Worm (Caenorhabditis elegans) whole organism, L4 larva: ENCODE results near the gene cmk-1.
A peak's percentile ranks its signal among the peaks of the same experiment; 100 is the strongest.

Experiments
- F44E2.7 ChIP-seq: fragments of 200-800 bp; sonication (Bioruptor generic); IDR thresholded peaks from 2 replicates; pipeline ENCODE4 v2.1.2; 2022; ENCODE audit warnings: missing genetic modification characterization, missing compliant biosample characterization
- T26A8.4 ChIP-seq: fragments of 200-800 bp; sonication (Bioruptor generic); IDR thresholded peaks from 2 replicates; pipeline ENCODE4 v1.3.6; 2022; ENCODE audit warnings: missing genetic modification characterization, missing compliant biosample characterization
- Y105C5A.15 ChIP-seq: fragments of 200-800 bp; sonication (Bioruptor generic); IDR thresholded peaks from 2 replicates; pipeline ENCODE4 v1.3.6; 2022; ENCODE audit warnings: missing genetic modification characterization, missing compliant biosample characterization
- Y48G9A.11 ChIP-seq: fragments of 200-800 bp; sonication (Bioruptor generic); IDR thresholded peaks from 2 replicates; pipeline ENCODE4 v1.3.6; 2022; ENCODE audit warnings: missing genetic modification reagents, missing genetic modification characterization, missing compliant biosample characterization
- ZK546.5 ChIP-seq, 2 experiments: sonication (generic microtip); optimal IDR thresholded peaks; 2 replicates each; lab custom pipeline; 2017; ENCODE audit warnings: missing biosample characterization in 2 of 2, missing genetic modification characterization in 2 of 2
- aha-1 ChIP-seq: fragments of 150-350 bp; peaks from one replicate; lab custom pipeline; 2014; ENCODE audit warnings: missing biosample characterization, missing genetic modification characterization
- ama-1 ChIP-seq: fragments of 150-350 bp; optimal IDR thresholded peaks from 2 replicates; lab custom pipeline; 2014; ENCODE audit warnings: inconsistent platforms, mixed read lengths
- ceh-32 ChIP-seq: sonication (generic microtip); optimal IDR thresholded peaks from 2 replicates; lab custom pipeline; 2016; ENCODE audit warnings: mild to moderate bottlenecking, missing genetic modification characterization, missing compliant biosample characterization; ENCODE audit not compliant: poor library complexity
- ceh-82 ChIP-seq: sonication (generic microtip); optimal IDR thresholded peaks from 2 replicates; lab custom pipeline; 2017; ENCODE audit warnings: missing biosample characterization, missing genetic modification characterization
- ces-1 ChIP-seq: fragments of 150-350 bp; sonication (generic microtip); optimal IDR thresholded peaks from 4 replicates; lab custom pipeline; 2014; ENCODE audit warnings: missing biosample characterization, missing genetic modification reagents, missing genetic modification characterization
- cey-2 ChIP-seq: sonication (generic microtip); optimal IDR thresholded peaks from 3 replicates; lab custom pipeline; 2017; ENCODE audit warnings: missing genetic modification characterization, mild to moderate bottlenecking, missing compliant biosample characterization, antibody characterized with exemption, borderline replicate concordance; ENCODE audit not compliant: insufficient read depth
- ctbp-1 ChIP-seq: fragments of 200-800 bp; sonication (Bioruptor generic); IDR thresholded peaks from 2 replicates; pipeline ENCODE4 v1.3.6; 2022; ENCODE audit warnings: missing genetic modification reagents, missing genetic modification characterization, missing compliant biosample characterization
- daf-16 ChIP-seq, 3 experiments: sonication (generic microtip); optimal IDR thresholded peaks; 2 replicates each; lab custom pipeline; 2016 to 2017; ENCODE audit warnings: missing genetic modification characterization in 3 of 3, missing genetic modification reagents in 3 of 3, mild to moderate bottlenecking in 2 of 3, missing compliant biosample characterization in 2 of 3, missing biosample characterization in 1 of 3, moderate library complexity in 1 of 3
- daf-19 ChIP-seq: fragments of 200-800 bp; sonication (Bioruptor generic); conservative IDR thresholded peaks from 2 replicates; pipeline ENCODE4 v1.3.6; 2022; ENCODE audit warnings: missing genetic modification characterization, missing compliant biosample characterization
- daf-8 ChIP-seq: fragments of 200-800 bp; sonication (Bioruptor generic); IDR thresholded peaks from 2 replicates; pipeline ENCODE4 v1.3.6; 2022; ENCODE audit warnings: missing genetic modification characterization, missing compliant biosample characterization
- dmd-6 ChIP-seq: fragments of 200-800 bp; sonication (Bioruptor generic); IDR thresholded peaks from 2 replicates; pipeline ENCODE4 v1.3.6; 2022; ENCODE audit warnings: missing genetic modification reagents, missing genetic modification characterization, missing compliant biosample characterization
- dpl-1 ChIP-seq: fragments of 150-350 bp; optimal IDR thresholded peaks from 2 replicates; lab custom pipeline; 2014; ENCODE audit warnings: missing biosample characterization, missing genetic modification reagents, missing genetic modification characterization
- duxl-1 ChIP-seq: sonication (generic microtip); optimal IDR thresholded peaks from 2 replicates; lab custom pipeline; 2016; ENCODE audit warnings: mild to moderate bottlenecking, missing genetic modification characterization, moderate library complexity, missing compliant biosample characterization; ENCODE audit not compliant: poor library complexity
- dve-1 ChIP-seq: sonication (generic microtip); optimal IDR thresholded peaks from 2 replicates; lab custom pipeline; 2017; ENCODE audit warnings: antibody characterized with exemption, mild to moderate bottlenecking, missing genetic modification characterization, missing compliant biosample characterization; ENCODE audit not compliant: insufficient read depth
- egl-27 ChIP-seq: sonication (generic microtip); optimal IDR thresholded peaks from 3 replicates; lab custom pipeline; 2017; ENCODE audit warnings: missing biosample characterization, missing genetic modification reagents, missing genetic modification characterization
- gei-8 ChIP-seq: fragments of 200-800 bp; sonication (Bioruptor generic); optimal IDR thresholded peaks from 2 replicates; lab custom pipeline; 2018; ENCODE audit warnings: mild to moderate bottlenecking, missing genetic modification characterization, missing compliant biosample characterization
- hif-1 ChIP-seq, 2 experiments: sonication (generic microtip); optimal IDR thresholded peaks; 2 replicates each; lab custom pipeline; 2016 to 2017; ENCODE audit warnings: missing compliant biosample characterization in 2 of 2, missing genetic modification characterization in 2 of 2, missing genetic modification reagents in 2 of 2, missing genotype in 2 of 2, mild to moderate bottlenecking in 1 of 2
- hlh-11 ChIP-seq: fragments of 200-800 bp; sonication (Bioruptor generic); optimal IDR thresholded peaks from 2 replicates; lab custom pipeline; 2018; ENCODE audit warnings: mild to moderate bottlenecking, missing genetic modification characterization, missing compliant biosample characterization
- jun-1 ChIP-seq: fragments of 150-350 bp; optimal IDR thresholded peaks from 2 replicates; lab custom pipeline; 2014; ENCODE audit warnings: missing biosample characterization, missing genetic modification reagents, missing genetic modification characterization
- lin-1 ChIP-seq: fragments of 200-800 bp; sonication (Bioruptor generic); IDR thresholded peaks from 2 replicates; pipeline ENCODE4 v1.3.6; 2022; ENCODE audit warnings: missing genetic modification reagents, missing genetic modification characterization, missing compliant biosample characterization
- lin-13 ChIP-seq: fragments of 150-350 bp; optimal IDR thresholded peaks from 2 replicates; lab custom pipeline; 2014; ENCODE audit warnings: missing biosample characterization, missing genetic modification reagents, missing genetic modification characterization
- lin-39 ChIP-seq: fragments of 150-350 bp; optimal IDR thresholded peaks from 2 replicates; lab custom pipeline; 2014; ENCODE audit warnings: missing biosample characterization, missing genetic modification reagents, missing genetic modification characterization
- madf-5 ChIP-seq, 2 experiments: fragments of 200-800 bp; sonication (Bioruptor generic); IDR thresholded peaks; 2 replicates each; pipeline ENCODE4 v1.3.6; 2022; ENCODE audit warnings: missing compliant biosample characterization in 2 of 2, missing genetic modification characterization in 2 of 2
- madf-9 ChIP-seq: fragments of 200-800 bp; sonication (Bioruptor generic); conservative IDR thresholded peaks from 2 replicates; pipeline ENCODE4 v1.3.6; 2022; ENCODE audit warnings: missing genetic modification reagents, missing genetic modification characterization, missing compliant biosample characterization
- mdl-1 ChIP-seq, 2 experiments: fragments of 150-350 bp in 1 of 2; sonication (generic microtip) in 1 of 2; optimal IDR thresholded peaks; 2 replicates each; lab custom pipeline; 2014 to 2017; ENCODE audit warnings: missing biosample characterization in 2 of 2, missing genetic modification characterization in 2 of 2
- nhr-10 ChIP-seq: fragments of 150-350 bp; optimal IDR thresholded peaks from 2 replicates; lab custom pipeline; 2014; ENCODE audit warnings: missing biosample characterization, missing genetic modification characterization
- nhr-102 ChIP-seq: sonication (generic microtip); optimal IDR thresholded peaks from 2 replicates; lab custom pipeline; 2016; ENCODE audit warnings: mild to moderate bottlenecking, missing genetic modification characterization, moderate library complexity, missing compliant biosample characterization
- nhr-11 ChIP-seq: fragments of 150-350 bp; optimal IDR thresholded peaks from 2 replicates; lab custom pipeline; 2014; ENCODE audit warnings: missing biosample characterization, missing genetic modification characterization
- nhr-111 ChIP-seq: fragments of 200-800 bp; sonication (Bioruptor generic); optimal IDR thresholded peaks from 2 replicates; lab custom pipeline; 2018; ENCODE audit warnings: mild to moderate bottlenecking, missing genetic modification characterization, missing compliant biosample characterization
- nhr-25 ChIP-seq: sonication (generic microtip); optimal IDR thresholded peaks from 2 replicates; lab custom pipeline; 2017; ENCODE audit warnings: missing genetic modification characterization, mild to moderate bottlenecking, missing compliant biosample characterization, antibody characterized with exemption, moderate library complexity, borderline replicate concordance; ENCODE audit not compliant: insufficient read depth
- nhr-41 ChIP-seq: fragments of 200-800 bp; sonication (Bioruptor generic); IDR thresholded peaks from 2 replicates; pipeline ENCODE4 v1.3.6; 2022; ENCODE audit warnings: missing genetic modification reagents, missing genetic modification characterization, missing compliant biosample characterization
- nhr-42 ChIP-seq: fragments of 200-800 bp; sonication (Bioruptor generic); IDR thresholded peaks from 2 replicates; pipeline ENCODE4 v1.3.6; 2022; ENCODE audit warnings: missing genetic modification characterization, missing compliant biosample characterization
- sdz-12 ChIP-seq: fragments of 200-800 bp; sonication (Bioruptor generic); optimal IDR thresholded peaks from 2 replicates; lab custom pipeline; 2018; ENCODE audit warnings: mild to moderate bottlenecking, missing genetic modification characterization, missing compliant biosample characterization
- skn-1 ChIP-seq: fragments of 150-350 bp; optimal IDR thresholded peaks from 2 replicates; lab custom pipeline; 2014; ENCODE audit warnings: missing biosample characterization, missing genetic modification characterization
- spr-1 ChIP-seq: sonication (generic microtip); optimal IDR thresholded peaks from 2 replicates; lab custom pipeline; 2016; ENCODE audit warnings: mild to moderate bottlenecking, missing genetic modification characterization, missing compliant biosample characterization
- spr-3 ChIP-seq: fragments of 200-800 bp; sonication (Bioruptor generic); optimal IDR thresholded peaks from 2 replicates; lab custom pipeline; 2018; ENCODE audit warnings: mild to moderate bottlenecking, missing genetic modification characterization, missing compliant biosample characterization
- tag-97 ChIP-seq: fragments of 200-800 bp; sonication (Bioruptor generic); IDR thresholded peaks from 2 replicates; pipeline ENCODE4 v1.3.6; 2022; ENCODE audit warnings: missing genetic modification characterization, missing compliant biosample characterization
- unc-62 ChIP-seq, 3 experiments: fragments of 150-350 bp in 1 of 3; sonication (generic microtip); optimal IDR thresholded peaks in 2 of 3; peaks in 1 of 3; 1 replicate in 1 of 3; 2 replicates in 2 of 3; lab custom pipeline; 2014 to 2017; ENCODE audit warnings: missing biosample characterization in 3 of 3, missing genetic modification characterization in 3 of 3, missing genetic modification reagents in 3 of 3, missing genotype in 1 of 3
- zfp-2 ChIP-seq: sonication (generic microtip); optimal IDR thresholded peaks from 2 replicates; lab custom pipeline; 2016; ENCODE audit warnings: mild to moderate bottlenecking, missing genetic modification characterization, missing compliant biosample characterization
- zfp-3 ChIP-seq: fragments of 200-800 bp; sonication (Bioruptor generic); conservative IDR thresholded peaks from 2 replicates; pipeline ENCODE4 v1.3.6; 2022; ENCODE audit warnings: missing genetic modification reagents, missing genetic modification characterization, missing compliant biosample characterization
- zip-11 ChIP-seq: fragments of 200-800 bp; sonication (Bioruptor generic); IDR thresholded peaks from 2 replicates; pipeline ENCODE4 v1.3.6; 2022; ENCODE audit warnings: missing genetic modification characterization, missing compliant biosample characterization

Gene cmk-1

ce11 chrIV:1843611-1844010, 19.3 kb downstream of the cmk-1 start:
- TF ChIP-seq ceh-82 (tag; lab: Kevin White, UChicago) (no peak), ctbp-1 (GFP tag; lab: Robert Waterston, UW) (no peak), aha-1 (tag; lab: Kevin White, UChicago) (peak; percentile 22), ces-1 (GFP tag; lab: Kevin White, UChicago) (no peak), zfp-2 (no peak), lin-13 (GFP tag; lab: Kevin White, UChicago) (no peak), nhr-102 (no peak), skn-1 (tag; lab: Kevin White, UChicago) (no peak), nhr-11 (tag; lab: Kevin White, UChicago) (no peak)
- TF ChIP-seq, all 104 proteins: peak for 1

- no peak for TF ChIP-seq zip-11 (GFP tag; lab: Robert Waterston, UW)
- peak; percentile 97 for TF ChIP-seq aha-1 (tag; lab: Kevin White, UChicago)
- TF ChIP-seq zfp-3 (GFP tag; lab: Robert Waterston, UW), result no peak
- TF ChIP-seq ZK546.5 (tag; optimal IDR thresholded peaks at IDR 0.05; lab: Kevin White, UChicago), result no peak
- no peak for TF ChIP-seq nhr-25 (tag; lab: Kevin White, UChicago)
- TF ChIP-seq dmd-6 (GFP tag; lab: Robert Waterston, UW), result no peak
Measured at ce11 chrIV:1844624-1845023, 20.3 kb downstream of the cmk-1 start.

- 0 out of 2 replicates have a peak, but pooled peaks have one; percentile 13 for TF ChIP-seq T26A8.4 (GFP tag; lab: Robert Waterston, UW)
- no peak for TF ChIP-seq madf-9 (GFP tag; lab: Robert Waterston, UW)
- peak; percentile 52; the same call in 1 of the 2 replicates for TF ChIP-seq ctbp-1 (GFP tag; lab: Robert Waterston, UW)
- TF ChIP-seq daf-8 (GFP tag; lab: Robert Waterston, UW), result no peak
- no peak for TF ChIP-seq lin-39 (tag; lab: Kevin White, UChicago)
- TF ChIP-seq mdl-1 (tag; optimal IDR thresholded peaks at IDR 0.05; lab: Kevin White, UChicago), result peak in 1 of 2 experiments; percentile 16
- TF ChIP-seq hlh-11 (tag; lab: Kevin White, UChicago), result peak; percentile 72
- no peak for TF ChIP-seq dpl-1 (GFP tag; lab: Kevin White, UChicago)
- no peak for TF ChIP-seq ceh-32 (tag; lab: Kevin White, UChicago)
- no peak for TF ChIP-seq hif-1 (tag; optimal IDR thresholded peaks at IDR 0.05; lab: Kevin White, UChicago)
- peak; percentile 53 for TF ChIP-seq dve-1 (tag; lab: Kevin White, UChicago)
- TF ChIP-seq tag-97 (GFP tag; lab: Robert Waterston, UW), result no peak
- TF ChIP-seq spr-3 (GFP tag; lab: Kevin White, UChicago), result no peak
- no peak for TF ChIP-seq duxl-1 (tag; lab: Kevin White, UChicago)
- TF ChIP-seq sdz-12 (GFP tag; lab: Kevin White, UChicago), result no peak
- TF ChIP-seq egl-27 (tag; lab: Kevin White, UChicago), result no peak
- no peak for TF ChIP-seq gei-8 (GFP tag; lab: Kevin White, UChicago)
- no peak for TF ChIP-seq madf-5 (GFP tag; IDR thresholded peaks at IDR 0.05; lab: Robert Waterston, UW)
- TF ChIP-seq ZK546.5 (tag; optimal IDR thresholded peaks at IDR 0.05; lab: Kevin White, UChicago), result no peak
- no peak for TF ChIP-seq cey-2
- TF ChIP-seq nhr-41 (GFP tag; lab: Robert Waterston, UW), result peak; percentile 77; the same call in 1 of the 2 replicates
- TF ChIP-seq spr-1 (tag; lab: Kevin White, UChicago), result no peak
- no peak for TF ChIP-seq F44E2.7 (GFP tag; lab: Robert Waterston, UW)
- TF ChIP-seq nhr-42 (GFP tag; lab: Robert Waterston, UW), result no peak
- TF ChIP-seq lin-1, result no peak
- TF ChIP-seq Y48G9A.11 (GFP tag; lab: Robert Waterston, UW), result no peak
- no peak for TF ChIP-seq daf-19 (GFP tag; lab: Robert Waterston, UW)
- TF ChIP-seq ama-1, result no peak
- no peak for TF ChIP-seq Y105C5A.15 (GFP tag; lab: Robert Waterston, UW)
- TF ChIP-seq jun-1 (tag; lab: Kevin White, UChicago), result no peak
- TF ChIP-seq unc-62 (GFP tag; optimal IDR thresholded peaks at IDR 0.05 in 1 of 2; lab: Kevin White, UChicago), result peak in 1 of 2 experiments; percentile 92
- no peak for TF ChIP-seq unc-62 (tag; optimal IDR thresholded peaks at IDR 0.05; lab: Kevin White, UChicago)
- TF ChIP-seq nhr-111 (GFP tag; lab: Kevin White, UChicago), result no peak
- no peak for TF ChIP-seq ceh-82 (tag; lab: Kevin White, UChicago)
- no peak for TF ChIP-seq daf-16 (GFP tag; optimal IDR thresholded peaks at IDR 0.05; lab: Kevin White, UChicago)
- TF ChIP-seq daf-16 (tag; optimal IDR thresholded peaks at IDR 0.05; lab: Kevin White, UChicago), result peak; percentile 81
- no peak for TF ChIP-seq nhr-10 (tag; lab: Kevin White, UChicago)
Measured at ce11 chrIV:1845061-1845460, 20.8 kb downstream of the cmk-1 start.
